Fruit fly (Drosophila melanogaster): ENCODE measurements around the gene Brd.

dm6 chr3L:14982675-14983084, 10.2 kb downstream of the Brd start, which contains the start of gene CG5114:
- TF ChIP-seq Hr96 (GFP tag; optimal IDR thresholded peaks at IDR 0.05), result no peak
- TF ChIP-seq CG1620 (GFP tag; optimal IDR thresholded peaks at IDR 0.05), result peak; percentile 46
- TF ChIP-seq pad (GFP tag; optimal IDR thresholded peaks at IDR 0.05), result peak; percentile 50
- TF ChIP-seq Mnt (GFP tag; optimal IDR thresholded peaks at IDR 0.05), result peak; percentile 98
- TF ChIP-seq CG11617 (GFP tag; optimal IDR thresholded peaks at IDR 0.05), result no peak
- peak; percentile 70 for TF ChIP-seq bab1 (GFP tag; optimal IDR thresholded peaks at IDR 0.05)
